Fruit fly (Drosophila melanogaster): ENCODE data around the gene IntS10.

dm6 chr3L:3801343-3801742, 5.2 kb upstream of the IntS10 start:
- TF ChIP-seq sage (GFP tag; optimal IDR thresholded peaks at IDR 0.05) (no peak), rgr (GFP tag; optimal IDR thresholded peaks at IDR 0.05) (no peak), dsf (GFP tag; optimal IDR thresholded peaks at IDR 0.05; ENCODE audit: borderline replicate concordance) (no peak), Mio (GFP tag; optimal IDR thresholded peaks at IDR 0.05) (no peak), br (GFP tag; optimal IDR thresholded peaks at IDR 0.05) (no peak), psq (GFP tag; optimal IDR thresholded peaks at IDR 0.05) (no peak)

Measured in whole organism, wandering third instar larva.